Worm (Caenorhabditis elegans): ENCODE results near the gene acs-11.
"Not testable (repeated sequence)": the region's sequence is repeated elsewhere in the genome, so short reads cannot be mapped to it uniquely, and the experiment has no call there.

The acs-11 gene

DNA sequence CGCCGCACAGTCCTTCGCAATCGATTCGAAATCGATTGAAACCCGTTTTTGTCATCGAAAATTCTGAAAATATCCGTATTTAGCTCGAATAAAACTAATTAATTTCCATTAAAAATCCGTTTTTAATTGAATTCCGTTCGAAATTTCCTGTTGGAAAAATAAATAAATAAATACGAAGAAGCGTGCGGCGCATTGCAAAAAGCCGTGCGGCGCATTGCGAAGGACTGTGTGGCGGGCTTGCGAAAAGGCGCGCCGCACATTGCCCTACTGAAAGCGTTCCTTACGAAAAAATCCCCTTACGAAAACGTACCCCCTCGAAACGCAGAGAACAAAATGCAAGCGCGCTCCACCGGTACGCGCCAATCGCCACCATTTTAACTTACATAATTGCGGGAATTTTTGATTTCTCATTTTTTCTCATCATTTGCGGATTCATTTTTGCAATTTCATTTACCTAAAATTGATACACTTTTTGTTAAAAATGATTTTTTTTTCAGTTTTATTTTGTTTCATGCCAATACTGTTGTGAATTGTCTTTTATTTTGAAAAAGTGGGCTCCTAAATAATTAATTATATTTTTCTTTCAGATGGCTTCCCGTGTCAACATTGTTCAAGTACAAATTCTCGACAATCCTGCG lies 40.3 kb upstream of the acs-11 start, which contains the start of gene unc-85:
Gene unc-85, plus strand, starts transcription at position 588 of the 638 bp plus-strand sequence.
- TF ChIP-seq nhr-25 (tag; optimal IDR thresholded peaks at IDR 0.05) (peak; percentile 69), nhr-129 (tag; optimal IDR thresholded peaks at IDR 0.05) (peak; percentile 71), mdl-1 (tag; optimal IDR thresholded peaks at IDR 0.05) (peak in 1 of 2 experiments; percentile 44), gmeb-1 (tag; optimal IDR thresholded peaks at IDR 0.05) (peak; percentile 58), lin-11 (tag; optimal IDR thresholded peaks at IDR 0.05) (peak; percentile 23), unc-55 (GFP tag; optimal IDR thresholded peaks at IDR 0.05) (peak; percentile 69), lin-13 (GFP tag; optimal IDR thresholded peaks at IDR 0.05) (peak; percentile 65), sma-3 (GFP tag; optimal IDR thresholded peaks at IDR 0.05) (peak; percentile 78), C34F6.9 (tag; optimal IDR thresholded peaks at IDR 0.05) (peak; percentile 62), nhr-6 (tag; optimal IDR thresholded peaks at IDR 0.05) (peak; percentile 22), crh-2 (tag; optimal IDR thresholded peaks at IDR 0.05) (peak; percentile 73), nhr-21 (tag; optimal IDR thresholded peaks at IDR 0.05) (peak; percentile 17), sma-9 (GFP tag; optimal IDR thresholded peaks at IDR 0.05) (peak; percentile 22), F13H6.1 (tag; optimal IDR thresholded peaks at IDR 0.05) (peak; percentile 80), lsy-2 (tag; optimal IDR thresholded peaks at IDR 0.05) (peak; percentile 66 to 89)
- not testable (repeated sequence) for TF ChIP-seq sma-9 (tag; optimal IDR thresholded peaks at IDR 0.05)

- TF ChIP-seq sma-3 (GFP tag; optimal IDR thresholded peaks at IDR 0.05), result no peak
- TF ChIP-seq zag-1 (tag; optimal IDR thresholded peaks at IDR 0.05), result no peak
- no peak for TF ChIP-seq lsy-2 (tag; optimal IDR thresholded peaks at IDR 0.05)
- no peak for TF ChIP-seq F13H6.1 (tag; optimal IDR thresholded peaks at IDR 0.05)
- no peak for TF ChIP-seq nhr-10 (tag; optimal IDR thresholded peaks at IDR 0.05)
- no peak for TF ChIP-seq ztf-1 (GFP tag; conservative IDR thresholded peaks at IDR 0.05)
- TF ChIP-seq elt-1 (tag; optimal IDR thresholded peaks at IDR 0.05), result no peak
- TF ChIP-seq nhr-237 (tag; optimal IDR thresholded peaks at IDR 0.05), result no peak
- no peak for TF ChIP-seq nhr-12 (tag; optimal IDR thresholded peaks at IDR 0.05)
- TF ChIP-seq unc-62 (GFP tag; optimal IDR thresholded peaks at IDR 0.05), result no peak
- TF ChIP-seq nhr-11 (tag; optimal IDR thresholded peaks at IDR 0.05), result no peak
- no peak for TF ChIP-seq gmeb-1 (tag; optimal IDR thresholded peaks at IDR 0.05)
- TF ChIP-seq mab-5 (tag; optimal IDR thresholded peaks at IDR 0.05), result no peak
- TF ChIP-seq crh-2 (tag; optimal IDR thresholded peaks at IDR 0.05), result no peak
- no peak for TF ChIP-seq nhr-25 (tag; optimal IDR thresholded peaks at IDR 0.05)
- TF ChIP-seq dmd-4 (tag; optimal IDR thresholded peaks at IDR 0.05), result no peak
- no peak for TF ChIP-seq ztf-11 (tag; optimal IDR thresholded peaks at IDR 0.05)
- TF ChIP-seq peb-1 (tag; optimal IDR thresholded peaks at IDR 0.05), result no peak
These were observed 38.9 kb upstream of the acs-11 start for ce11 chrII:4703011-4703410.

ce11 chrII:4706359-4706871 lies 35.5 kb upstream of the acs-11 start, which contains the start of the genes F10G7.9 and tsn-1:
TSS of gene F10G7.9 (minus strand) at chrII:4706485.
TSS of gene tsn-1 (plus strand) at chrII:4706821.
- TF ChIP-seq nhr-21 (tag; optimal IDR thresholded peaks at IDR 0.05), result peak; percentile 7
- peak; percentile 52 for TF ChIP-seq crh-2 (tag; optimal IDR thresholded peaks at IDR 0.05)
- TF ChIP-seq aly-2 (tag; optimal IDR thresholded peaks at IDR 0.05), result no peak
- TF ChIP-seq nhr-25 (tag; optimal IDR thresholded peaks at IDR 0.05), result peak; percentile 41
- TF ChIP-seq sma-3 (GFP tag; optimal IDR thresholded peaks at IDR 0.05), result peak; percentile 47
- TF ChIP-seq nhr-23 (tag; optimal IDR thresholded peaks at IDR 0.05), result no peak
- peak; percentile 29 for TF ChIP-seq nhr-129 (tag; optimal IDR thresholded peaks at IDR 0.05)
- TF ChIP-seq alr-1 (tag; optimal IDR thresholded peaks at IDR 0.05), result no peak
- no peak for TF ChIP-seq elt-1 (tag; optimal IDR thresholded peaks at IDR 0.05)
- peak; percentile 22 for TF ChIP-seq sma-9 (GFP tag; optimal IDR thresholded peaks at IDR 0.05)
- no peak for TF ChIP-seq sma-9 (tag; optimal IDR thresholded peaks at IDR 0.05)
- peak; percentile 86 to 97 for TF ChIP-seq lsy-2 (tag; optimal IDR thresholded peaks at IDR 0.05)
- TF ChIP-seq zag-1 (tag; optimal IDR thresholded peaks at IDR 0.05), result no peak
- no peak for TF ChIP-seq Y55F3AM.14 (GFP tag; optimal IDR thresholded peaks at IDR 0.05)
- TF ChIP-seq lin-11 (tag; optimal IDR thresholded peaks at IDR 0.05), result peak; percentile 45
- peak; percentile 69 for TF ChIP-seq fos-1 (tag; optimal IDR thresholded peaks at IDR 0.05)
- peak; percentile 69 for TF ChIP-seq gmeb-1 (tag; optimal IDR thresholded peaks at IDR 0.05)
- peak; percentile 25 for TF ChIP-seq ama-1 (optimal IDR thresholded peaks at IDR 0.05)
- no peak for TF ChIP-seq lin-13 (GFP tag; optimal IDR thresholded peaks at IDR 0.05)
- peak; percentile 67 for TF ChIP-seq unc-55 (GFP tag; optimal IDR thresholded peaks at IDR 0.05)
- peak; percentile 82 for TF ChIP-seq C34F6.9 (tag; optimal IDR thresholded peaks at IDR 0.05)
- peak; percentile 35 for TF ChIP-seq F13H6.1 (tag; optimal IDR thresholded peaks at IDR 0.05)
- TF ChIP-seq egl-27 (tag; optimal IDR thresholded peaks at IDR 0.05), result peak; percentile 23
